Worm (Caenorhabditis elegans): Measurements from ENCODE around the gene ppk-2.

DNA sequence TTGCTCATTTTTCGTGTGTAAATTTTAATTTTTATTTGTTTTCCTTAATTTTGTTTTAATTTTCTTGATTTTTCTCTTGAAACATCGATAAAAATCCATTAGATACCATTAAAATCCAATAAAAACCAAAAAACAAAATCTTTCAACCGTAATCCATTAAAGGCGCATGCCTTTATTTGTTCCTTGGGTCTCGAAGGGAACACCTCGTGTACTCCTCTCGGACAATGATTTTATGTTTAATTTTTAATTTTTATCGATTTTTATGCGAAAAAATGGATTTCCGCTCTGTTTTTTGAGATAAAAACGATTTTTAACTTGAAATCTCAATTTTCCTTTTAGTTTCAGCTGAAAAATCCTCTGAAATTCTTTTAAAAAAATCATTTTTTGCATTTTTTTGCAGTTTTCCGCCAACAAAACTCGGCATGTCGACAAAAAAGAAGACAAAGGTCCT is at the start of gene ppk-2:
- TF ChIP-seq aly-1 (tag; optimal IDR thresholded peaks at IDR 0.05) = no peak
- no peak for TF ChIP-seq ama-1 (optimal IDR thresholded peaks at IDR 0.05)
- TF ChIP-seq hnd-1 (tag; optimal IDR thresholded peaks at IDR 0.05) = no peak
- TF ChIP-seq ceh-13 (GFP tag; optimal IDR thresholded peaks at IDR 0.05) = no peak
- TF ChIP-seq flt-1 (GFP tag; IDR thresholded peaks at IDR 0.05) = no peak

All from whole organism, early embryonic.